Worm (Caenorhabditis elegans) whole organism, L3 larva: ENCODE measurements around the gene snb-7.

Experiments
- R02D3.7 ChIP-seq: fragments of 150-350 bp; optimal IDR thresholded peaks from 2 replicates; lab custom pipeline; 2014; ENCODE audit warnings: missing biosample characterization, missing genetic modification characterization
- ZK546.5 ChIP-seq: sonication (generic microtip); optimal IDR thresholded peaks from 2 replicates; lab custom pipeline; 2017; ENCODE audit warnings: missing biosample characterization, missing genetic modification characterization
- aly-2 ChIP-seq: fragments of 150-350 bp; optimal IDR thresholded peaks from 2 replicates; lab custom pipeline; 2014; ENCODE audit warnings: missing biosample characterization, missing genetic modification characterization
- ama-1 ChIP-seq: fragments of 150-350 bp; optimal IDR thresholded peaks from 2 replicates; lab custom pipeline; 2018
- ceh-16 ChIP-seq: sonication (generic microtip); optimal IDR thresholded peaks from 2 replicates; lab custom pipeline; 2017; ENCODE audit warnings: missing biosample characterization, missing genetic modification characterization
- ceh-28 ChIP-seq: fragments of 150-350 bp; optimal IDR thresholded peaks from 2 replicates; lab custom pipeline; 2014; ENCODE audit warnings: missing biosample characterization, missing genetic modification reagents, missing genetic modification characterization
- ceh-82 ChIP-seq: fragments of 150-350 bp; optimal IDR thresholded peaks from 2 replicates; lab custom pipeline; 2014; ENCODE audit warnings: missing biosample characterization, missing genetic modification characterization
- ceh-9 ChIP-seq: sonication (generic microtip); optimal IDR thresholded peaks from 2 replicates; lab custom pipeline; 2018; ENCODE audit warnings: missing biosample characterization, missing genetic modification characterization
- daf-12 ChIP-seq: fragments of 150-350 bp; optimal IDR thresholded peaks from 2 replicates; lab custom pipeline; 2014; ENCODE audit warnings: missing biosample characterization, missing genetic modification reagents, missing genetic modification characterization
- egl-27 ChIP-seq: sonication (generic microtip); optimal IDR thresholded peaks from 4 replicates; lab custom pipeline; 2017; ENCODE audit warnings: missing biosample characterization, missing genetic modification reagents, missing genetic modification characterization
- egl-5 ChIP-seq: fragments of 150-350 bp; optimal IDR thresholded peaks from 2 replicates; lab custom pipeline; 2017; ENCODE audit warnings: missing biosample characterization, missing genetic modification reagents, missing genetic modification characterization, inconsistent platforms
- elt-1 ChIP-seq: fragments of 150-350 bp; optimal IDR thresholded peaks from 2 replicates; lab custom pipeline; 2014; ENCODE audit warnings: missing biosample characterization, missing genetic modification characterization
- elt-2 ChIP-seq: sonication (generic microtip); optimal IDR thresholded peaks from 2 replicates; lab custom pipeline; 2016; ENCODE audit warnings: missing genetic modification reagents, mild to moderate bottlenecking, missing genetic modification characterization, missing compliant biosample characterization
- elt-3 ChIP-seq, 3 experiments: fragments of 150-350 bp in 1 of 3; sonication (generic microtip) in 2 of 3; optimal IDR thresholded peaks; 2 replicates in 2 of 3; 4 replicates in 1 of 3; lab custom pipeline; 2014 to 2017; ENCODE audit warnings: missing biosample characterization in 3 of 3, missing genetic modification characterization in 3 of 3
- eor-1 ChIP-seq, 2 experiments: fragments of 150-350 bp; optimal IDR thresholded peaks; 2 replicates each; lab custom pipeline; 2014 to 2018; ENCODE audit warnings: missing biosample characterization in 2 of 2, missing genetic modification characterization in 2 of 2
- fkh-10 ChIP-seq: sonication (generic microtip); optimal IDR thresholded peaks from 2 replicates; lab custom pipeline; 2017; ENCODE audit warnings: missing biosample characterization, missing genetic modification reagents, missing genetic modification characterization
- fkh-2 ChIP-seq: fragments of 150-350 bp; optimal IDR thresholded peaks from 2 replicates; lab custom pipeline; 2014; ENCODE audit warnings: missing biosample characterization, missing genetic modification reagents, missing genetic modification characterization
- fos-1 ChIP-seq: fragments of 150-350 bp; optimal IDR thresholded peaks from 2 replicates; lab custom pipeline; 2014; ENCODE audit warnings: missing biosample characterization, missing genetic modification characterization
- hmg-11 ChIP-seq: sonication (generic microtip); optimal IDR thresholded peaks from 2 replicates; lab custom pipeline; 2016; ENCODE audit warnings: missing genetic modification characterization, missing compliant biosample characterization
- jun-1 ChIP-seq: fragments of 150-350 bp; optimal IDR thresholded peaks from 2 replicates; lab custom pipeline; 2014; ENCODE audit warnings: missing biosample characterization, missing genetic modification reagents, missing genetic modification characterization
- lin-15B ChIP-seq: fragments of 150-350 bp; optimal IDR thresholded peaks from 2 replicates; lab custom pipeline; 2014; ENCODE audit warnings: missing biosample characterization, missing genetic modification characterization
- lin-39 ChIP-seq: fragments of 150-350 bp; optimal IDR thresholded peaks from 2 replicates; lab custom pipeline; 2018; ENCODE audit warnings: missing biosample characterization, missing genetic modification reagents, missing genetic modification characterization
- lsy-12 ChIP-seq: sonication (generic microtip); optimal IDR thresholded peaks from 2 replicates; lab custom pipeline; 2016; ENCODE audit warnings: mild to moderate bottlenecking, missing genetic modification characterization, missing compliant biosample characterization
- mdl-1 ChIP-seq: fragments of 150-350 bp; optimal IDR thresholded peaks from 2 replicates; lab custom pipeline; 2014; ENCODE audit warnings: missing biosample characterization, missing genetic modification characterization
- mml-1 ChIP-seq: fragments of 150-350 bp; sonication (generic microtip); optimal IDR thresholded peaks from 3 replicates; lab custom pipeline; 2014; ENCODE audit warnings: missing biosample characterization, missing genetic modification characterization
- nfya-1 ChIP-seq: sonication (generic microtip); optimal IDR thresholded peaks from 2 replicates; lab custom pipeline; 2017; ENCODE audit warnings: missing genetic modification characterization, mild to moderate bottlenecking, missing compliant biosample characterization, antibody characterized with exemption, moderate library complexity; ENCODE audit not compliant: insufficient read depth
- nhr-11 ChIP-seq: fragments of 150-350 bp; optimal IDR thresholded peaks from 2 replicates; lab custom pipeline; 2014; ENCODE audit warnings: missing biosample characterization, missing genetic modification characterization
- nhr-12 ChIP-seq: fragments of 150-350 bp; optimal IDR thresholded peaks from 2 replicates; lab custom pipeline; 2014; ENCODE audit warnings: missing biosample characterization, missing genetic modification characterization
- nhr-23 ChIP-seq: fragments of 150-350 bp; optimal IDR thresholded peaks from 2 replicates; lab custom pipeline; 2014; ENCODE audit warnings: missing biosample characterization, missing genetic modification reagents, missing genetic modification characterization
- nhr-237 ChIP-seq: fragments of 150-350 bp; optimal IDR thresholded peaks from 2 replicates; lab custom pipeline; 2014; ENCODE audit warnings: missing biosample characterization, missing genetic modification characterization
- nhr-25 ChIP-seq: sonication (generic microtip); optimal IDR thresholded peaks from 2 replicates; lab custom pipeline; 2017; ENCODE audit warnings: missing biosample characterization, missing genetic modification characterization
- nhr-28 ChIP-seq: fragments of 150-350 bp; optimal IDR thresholded peaks from 2 replicates; lab custom pipeline; 2014; ENCODE audit warnings: missing biosample characterization, missing genetic modification characterization
- nhr-43 ChIP-seq: sonication (generic microtip); optimal IDR thresholded peaks from 2 replicates; lab custom pipeline; 2016; ENCODE audit warnings: mild to moderate bottlenecking, missing genetic modification characterization, missing compliant biosample characterization; ENCODE audit not compliant: poor library complexity, severe bottlenecking
- nhr-67 ChIP-seq: fragments of 150-350 bp; optimal IDR thresholded peaks from 2 replicates; lab custom pipeline; 2014; ENCODE audit warnings: missing biosample characterization, missing genetic modification characterization
- nhr-76 ChIP-seq: fragments of 150-350 bp; sonication (generic microtip); optimal IDR thresholded peaks from 5 replicates; lab custom pipeline; 2014; ENCODE audit warnings: missing biosample characterization, missing genetic modification characterization
- nhr-77 ChIP-seq: fragments of 150-350 bp; optimal IDR thresholded peaks from 2 replicates; lab custom pipeline; 2014; ENCODE audit warnings: missing biosample characterization, missing genetic modification characterization
- pha-4 ChIP-seq: fragments of 150-350 bp; optimal IDR thresholded peaks from 2 replicates; lab custom pipeline; 2014; ENCODE audit warnings: missing biosample characterization, missing genetic modification reagents, missing genetic modification characterization
- pqm-1 ChIP-seq: fragments of 150-350 bp; optimal IDR thresholded peaks from 2 replicates; lab custom pipeline; 2017; ENCODE audit warnings: missing biosample characterization, missing genetic modification characterization, inconsistent platforms
- sea-2 ChIP-seq: fragments of 150-350 bp; sonication (generic microtip); optimal IDR thresholded peaks from 4 replicates; lab custom pipeline; 2014; ENCODE audit warnings: missing biosample characterization, missing genetic modification reagents, missing genetic modification characterization
- skn-1 ChIP-seq: fragments of 150-350 bp; optimal IDR thresholded peaks from 2 replicates; lab custom pipeline; 2014; ENCODE audit warnings: missing biosample characterization, missing genetic modification characterization
- snpc-4 ChIP-seq: fragments of 150-350 bp; optimal IDR thresholded peaks from 2 replicates; lab custom pipeline; 2014; ENCODE audit warnings: missing biosample characterization, missing genetic modification characterization
- tbx-2 ChIP-seq: sonication (generic microtip); optimal IDR thresholded peaks from 2 replicates; lab custom pipeline; 2016; ENCODE audit warnings: mild to moderate bottlenecking, missing genetic modification characterization, missing compliant biosample characterization
- unc-39 ChIP-seq: sonication (generic microtip); optimal IDR thresholded peaks from 4 replicates; lab custom pipeline; 2017; ENCODE audit warnings: missing biosample characterization, missing genetic modification characterization
- unc-62 ChIP-seq: fragments of 150-350 bp; sonication (generic microtip); optimal IDR thresholded peaks from 4 replicates; lab custom pipeline; 2014; ENCODE audit warnings: missing biosample characterization, missing genetic modification reagents, missing genetic modification characterization
- zag-1 ChIP-seq: fragments of 150-350 bp; optimal IDR thresholded peaks from 2 replicates; lab custom pipeline; 2014; ENCODE audit warnings: missing biosample characterization, missing genetic modification characterization
- ztf-11 ChIP-seq: fragments of 150-350 bp; optimal IDR thresholded peaks from 2 replicates; lab custom pipeline; 2014; ENCODE audit warnings: missing biosample characterization, missing genetic modification characterization
- ztf-4 ChIP-seq: fragments of 150-350 bp; optimal IDR thresholded peaks from 2 replicates; lab custom pipeline; 2014; ENCODE audit warnings: missing biosample characterization, missing genetic modification characterization

The snb-7 gene

DNA sequence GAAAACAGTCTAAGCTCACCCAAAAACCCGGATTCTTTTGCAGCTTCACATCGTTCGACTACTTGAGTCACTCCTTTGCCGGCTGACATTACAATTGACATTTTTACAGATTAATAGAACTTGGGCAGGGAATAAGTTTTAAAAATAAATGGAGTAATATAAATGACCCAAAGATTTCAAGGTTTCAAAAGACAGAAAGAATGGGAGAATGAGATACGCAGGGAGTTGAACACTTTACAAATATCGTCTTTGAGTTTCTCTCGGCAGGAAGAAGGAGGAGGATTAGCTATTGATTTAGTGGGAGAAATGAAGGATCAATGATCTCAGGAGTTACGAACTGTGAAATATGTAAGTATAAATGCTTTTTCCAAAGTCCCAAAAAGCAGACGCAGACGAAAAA, 25.3 kb downstream of the snb-7 start, which contains the start of gene K08E7.8:
TSS of gene K08E7.8 (minus strand) at position 101 of the 400 bp plus-strand sequence.
- no peak for TF ChIP-seq mdl-1 (tag; lab: Kevin White, UChicago)
- no peak for TF ChIP-seq daf-12
- no peak for TF ChIP-seq jun-1
- TF ChIP-seq R02D3.7 (tag; lab: Kevin White, UChicago), result no peak
- no peak for TF ChIP-seq eor-1 (tag; optimal IDR thresholded peaks at IDR 0.05; lab: Kevin White, UChicago)
- no peak for TF ChIP-seq lsy-12 (tag; lab: Kevin White, UChicago)
- no peak for TF ChIP-seq egl-5

DNA sequence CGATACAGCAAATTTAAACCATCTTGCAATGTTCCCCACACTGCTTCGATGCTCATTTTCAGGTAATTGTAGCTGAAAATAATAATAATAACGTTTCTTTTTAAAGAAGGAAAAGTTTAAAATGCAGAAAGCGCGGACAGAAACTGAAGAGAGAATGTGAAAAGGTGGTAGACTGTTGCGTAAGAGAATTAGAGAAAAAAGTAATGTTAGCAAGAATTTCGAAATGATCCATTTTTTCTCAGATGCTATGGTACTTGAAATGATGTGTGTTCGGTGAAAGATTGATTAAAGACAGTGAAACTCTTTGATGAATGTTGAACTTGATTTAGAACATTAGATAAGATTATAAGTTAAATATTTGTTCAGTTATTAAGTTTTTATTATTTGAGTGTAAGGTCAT, 29.7 kb downstream of the snb-7 start, which contains the start of gene cul-6:
TSS of gene cul-6 (minus strand) at position 79 of the 400 bp plus-strand sequence.
- TF ChIP-seq eor-1 (tag; optimal IDR thresholded peaks at IDR 0.05; lab: Kevin White, UChicago) (no peak), elt-3 (tag; optimal IDR thresholded peaks at IDR 0.05; lab: Kevin White, UChicago) (no peak), fkh-2 (tag; lab: Kevin White, UChicago) (no peak), jun-1 (no peak), pha-4 (tag; lab: Kevin White, UChicago) (no peak)

DNA sequence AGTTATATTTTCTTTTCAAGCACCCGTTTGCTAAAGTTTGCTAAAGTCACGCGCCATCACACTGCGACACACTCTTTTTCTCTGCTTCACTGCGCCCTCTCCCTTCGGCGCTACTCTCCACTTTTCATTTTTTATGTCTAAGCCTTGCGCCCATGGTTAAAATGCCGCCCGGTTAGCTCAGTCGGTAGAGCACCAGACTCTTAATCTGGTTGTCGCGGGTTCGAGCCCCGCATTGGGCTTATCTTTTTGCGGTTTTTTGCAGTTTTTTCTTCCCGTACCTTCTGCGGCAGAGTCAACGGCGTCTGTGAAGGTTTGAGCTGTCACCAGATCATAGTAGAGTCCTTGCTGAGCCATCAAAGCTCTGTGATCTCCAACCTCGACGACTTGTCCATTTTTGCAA, 33.9 kb downstream of the snb-7 start:
- no peak for TF ChIP-seq nhr-11 (tag; lab: Kevin White, UChicago)
- no peak for TF ChIP-seq fkh-2 (tag; lab: Kevin White, UChicago)
- peak; percentile 40 for TF ChIP-seq jun-1
- no peak for TF ChIP-seq ztf-11 (tag; lab: Kevin White, UChicago)
- no peak for TF ChIP-seq aly-2 (tag; lab: Kevin White, UChicago)
- TF ChIP-seq ceh-9 (tag; lab: Kevin White, UChicago), result no peak
- TF ChIP-seq nhr-237 (tag; lab: Kevin White, UChicago), result no peak
- peak; percentile 83 for TF ChIP-seq nfya-1
- no peak for TF ChIP-seq eor-1 (tag; optimal IDR thresholded peaks at IDR 0.05; lab: Kevin White, UChicago)
- TF ChIP-seq snpc-4 (tag; lab: Kevin White, UChicago), result peak; percentile 52
- peak; percentile 7 for TF ChIP-seq skn-1
- peak; percentile 11 for TF ChIP-seq nhr-25 (tag; lab: Kevin White, UChicago)
- TF ChIP-seq ceh-28 (tag; lab: Kevin White, UChicago), result no peak
- peak; percentile 91 for TF ChIP-seq hmg-11 (tag; lab: Kevin White, UChicago)
- peak; percentile 26 for TF ChIP-seq pqm-1
- TF ChIP-seq lin-15B, result peak; percentile 46
- TF ChIP-seq unc-39 (tag; lab: Kevin White, UChicago), result no peak
- peak; percentile 6 for TF ChIP-seq egl-27 (tag; lab: Kevin White, UChicago)
- no peak for TF ChIP-seq nhr-67 (tag; lab: Kevin White, UChicago)
- no peak for TF ChIP-seq ceh-16
- no peak for TF ChIP-seq ceh-82 (tag; lab: Kevin White, UChicago)
- TF ChIP-seq tbx-2 (tag; lab: Kevin White, UChicago), result peak; percentile 43
- TF ChIP-seq zag-1 (tag; lab: Kevin White, UChicago), result no peak
- no peak for TF ChIP-seq elt-1 (tag; lab: Kevin White, UChicago)
- TF ChIP-seq daf-12, result no peak
- TF ChIP-seq elt-3 (tag; optimal IDR thresholded peaks at IDR 0.05; lab: Kevin White, UChicago), result no peak
- no peak for TF ChIP-seq ztf-4 (tag; lab: Kevin White, UChicago)
- TF ChIP-seq lsy-12 (tag; lab: Kevin White, UChicago), result peak; percentile 53
- TF ChIP-seq egl-5, result no peak
- no peak for TF ChIP-seq ama-1 (lab: Kevin White, UChicago)
- TF ChIP-seq mdl-1 (tag; lab: Kevin White, UChicago), result no peak
- peak; percentile 73 for TF ChIP-seq pha-4 (tag; lab: Kevin White, UChicago)
- TF ChIP-seq fos-1, result no peak
- no peak for TF ChIP-seq unc-62 (GFP tag; lab: Kevin White, UChicago)
- no peak for TF ChIP-seq nhr-76 (tag; lab: Kevin White, UChicago)
- TF ChIP-seq elt-2, result peak; percentile 62
- TF ChIP-seq fkh-10, result no peak
- peak; percentile 31 for TF ChIP-seq R02D3.7 (tag; lab: Kevin White, UChicago)
- no peak for TF ChIP-seq nhr-43 (tag; lab: Kevin White, UChicago)
- TF ChIP-seq nhr-12, result no peak
- no peak for TF ChIP-seq mml-1
- peak; percentile 19 for TF ChIP-seq nhr-23
- TF ChIP-seq nhr-77 (tag; lab: Kevin White, UChicago), result no peak
- TF ChIP-seq nhr-28 (tag; lab: Kevin White, UChicago), result no peak
- no peak for TF ChIP-seq sea-2
- TF ChIP-seq ZK546.5 (tag; lab: Kevin White, UChicago), result no peak
- peak; percentile 60 for TF ChIP-seq lin-39 (tag; lab: Kevin White, UChicago)
